Worm (Caenorhabditis elegans) whole organism, late embryonic: ENCODE results near the gene Y82E9BR.5.

Source experiments
- ceh-2 ChIP-seq: sonication (generic microtip); optimal IDR thresholded peaks from 2 replicates; lab custom pipeline; 2016; ENCODE audit warnings: missing genotype, missing genetic modification characterization, missing compliant biosample characterization
- ceh-24 ChIP-seq: sonication (generic microtip); optimal IDR thresholded peaks from 2 replicates; lab custom pipeline; 2016; ENCODE audit warnings: mild to moderate bottlenecking, missing genetic modification characterization, missing compliant biosample characterization
- ceh-30 ChIP-seq: fragments of 150-350 bp; optimal IDR thresholded peaks from 2 replicates; lab custom pipeline; 2014; ENCODE audit warnings: missing biosample characterization, missing genetic modification characterization
- ceh-6 ChIP-seq: fragments of 200-800 bp; sonication (Bioruptor generic); optimal IDR thresholded peaks from 2 replicates; lab custom pipeline; 2018; ENCODE audit warnings: mild to moderate bottlenecking, missing genetic modification characterization, missing compliant biosample characterization
- ceh-9 ChIP-seq: sonication (generic microtip); optimal IDR thresholded peaks from 2 replicates; lab custom pipeline; 2016; ENCODE audit warnings: mild to moderate bottlenecking, missing genetic modification characterization, inconsistent platforms, missing compliant biosample characterization
- fax-1 ChIP-seq: sonication (generic microtip); optimal IDR thresholded peaks from 2 replicates; lab custom pipeline; 2016; ENCODE audit warnings: missing genotype, missing genetic modification characterization, missing compliant biosample characterization
- fkh-10 ChIP-seq: fragments of 150-350 bp; optimal IDR thresholded peaks from 2 replicates; lab custom pipeline; 2014; ENCODE audit warnings: missing biosample characterization, missing genetic modification reagents, missing genetic modification characterization
- hlh-13 ChIP-seq: fragments of 200-800 bp; sonication (Bioruptor generic); optimal IDR thresholded peaks from 2 replicates; lab custom pipeline; 2018; ENCODE audit warnings: mild to moderate bottlenecking, missing genetic modification characterization, missing compliant biosample characterization
- hlh-30 ChIP-seq: sonication (generic microtip); optimal IDR thresholded peaks from 2 replicates; lab custom pipeline; 2017; ENCODE audit warnings: antibody characterized with exemption, missing genetic modification characterization, missing compliant biosample characterization; ENCODE audit not compliant: insufficient read depth
- nhr-11 ChIP-seq: fragments of 150-350 bp; optimal IDR thresholded peaks from 2 replicates; lab custom pipeline; 2014; ENCODE audit warnings: missing biosample characterization, missing genetic modification characterization
- tbx-2 ChIP-seq: sonication (generic microtip); optimal IDR thresholded peaks from 2 replicates; lab custom pipeline; 2016; ENCODE audit warnings: missing genetic modification characterization, missing compliant biosample characterization
- ttx-3 ChIP-seq: sonication (generic microtip); optimal IDR thresholded peaks from 2 replicates; lab custom pipeline; 2016; ENCODE audit warnings: missing genetic modification reagents, missing genetic modification characterization, missing compliant biosample characterization

DNA sequence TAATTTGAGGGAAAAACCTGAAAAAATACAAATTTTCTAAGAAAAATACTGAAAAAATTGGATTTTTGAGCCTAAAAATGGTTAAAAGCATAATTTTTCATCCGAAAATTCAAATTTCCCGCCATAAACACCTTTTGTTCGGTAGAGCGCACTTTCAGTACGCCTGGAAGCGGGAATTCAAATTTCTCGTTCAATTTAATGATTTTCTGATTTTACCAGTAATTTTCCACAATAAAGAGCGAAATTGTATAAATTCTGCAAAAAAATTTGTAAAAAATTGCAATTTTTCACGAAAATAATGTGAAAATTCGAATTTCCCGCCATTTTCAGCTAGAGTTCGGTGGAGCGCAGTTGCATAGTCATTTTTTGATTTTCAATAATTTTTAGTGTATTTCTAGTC, 44.3 kb downstream of the Y82E9BR.5 start:
- TF ChIP-seq ceh-6 (GFP tag; lab: Kevin White, UChicago), result no peak
- no peak for TF ChIP-seq ttx-3
- TF ChIP-seq hlh-13, result no peak
- no peak for TF ChIP-seq tbx-2 (tag; lab: Kevin White, UChicago)
- no peak for TF ChIP-seq hlh-30 (tag; lab: Kevin White, UChicago)
- no peak for TF ChIP-seq ceh-2 (tag; lab: Kevin White, UChicago)
- TF ChIP-seq fax-1 (tag; lab: Kevin White, UChicago), result no peak
- TF ChIP-seq nhr-11, result no peak
- TF ChIP-seq fkh-10 (GFP tag; lab: Kevin White, UChicago), result no peak
- TF ChIP-seq ceh-30 (tag; lab: Kevin White, UChicago), result no peak
- TF ChIP-seq ceh-24 (tag; lab: Kevin White, UChicago), result no peak
- no peak for TF ChIP-seq ceh-9 (tag; lab: Kevin White, UChicago)
